Worm (Caenorhabditis elegans) whole organism, L4 larva: Measurements from ENCODE around the gene F07H5.13.
A peak's percentile ranks its signal among the peaks of the same experiment; 100 is the strongest.

Source experiments
- F10B5.3 ChIP-seq: sonication (generic microtip); optimal IDR thresholded peaks from 2 replicates; lab custom pipeline; 2016; ENCODE audit warnings: mild to moderate bottlenecking, missing genetic modification characterization, missing compliant biosample characterization
- F44E2.7 ChIP-seq: fragments of 200-800 bp; sonication (Bioruptor generic); IDR thresholded peaks from 2 replicates; pipeline ENCODE4 v2.1.2; 2022; ENCODE audit warnings: missing genetic modification characterization, missing compliant biosample characterization
- T20F7.1 ChIP-seq: fragments of 200-800 bp; sonication (Bioruptor generic); optimal IDR thresholded peaks from 2 replicates; lab custom pipeline; 2018; ENCODE audit warnings: mild to moderate bottlenecking, missing genetic modification characterization, missing compliant biosample characterization
- T26A8.4 ChIP-seq: fragments of 200-800 bp; sonication (Bioruptor generic); IDR thresholded peaks from 2 replicates; pipeline ENCODE4 v1.3.6; 2022; ENCODE audit warnings: missing genetic modification characterization, missing compliant biosample characterization
- Y48G9A.11 ChIP-seq: fragments of 200-800 bp; sonication (Bioruptor generic); IDR thresholded peaks from 2 replicates; pipeline ENCODE4 v1.3.6; 2022; ENCODE audit warnings: missing genetic modification reagents, missing genetic modification characterization, missing compliant biosample characterization
- ama-1 ChIP-seq: fragments of 150-350 bp; optimal IDR thresholded peaks from 2 replicates; lab custom pipeline; 2014; ENCODE audit warnings: inconsistent platforms, mixed read lengths
- arid-1 ChIP-seq: fragments of 200-800 bp; sonication (Bioruptor generic); conservative IDR thresholded peaks from 2 replicates; pipeline ENCODE4 v1.3.6; 2022; ENCODE audit warnings: missing genetic modification reagents, missing genetic modification characterization, missing compliant biosample characterization
- ceh-20 ChIP-seq: fragments of 200-800 bp; sonication (Bioruptor generic); IDR thresholded peaks from 2 replicates; pipeline ENCODE4 v1.3.6; 2022; ENCODE audit warnings: missing genetic modification reagents, missing genetic modification characterization, missing compliant biosample characterization
- ceh-62 ChIP-seq: sonication (generic microtip); optimal IDR thresholded peaks from 2 replicates; lab custom pipeline; 2017; ENCODE audit warnings: missing biosample characterization, missing genetic modification characterization
- ces-1 ChIP-seq: fragments of 150-350 bp; sonication (generic microtip); optimal IDR thresholded peaks from 4 replicates; lab custom pipeline; 2014; ENCODE audit warnings: missing biosample characterization, missing genetic modification reagents, missing genetic modification characterization
- ctbp-1 ChIP-seq: fragments of 200-800 bp; sonication (Bioruptor generic); IDR thresholded peaks from 2 replicates; pipeline ENCODE4 v1.3.6; 2022; ENCODE audit warnings: missing genetic modification reagents, missing genetic modification characterization, missing compliant biosample characterization
- daf-12 ChIP-seq: fragments of 150-350 bp; optimal IDR thresholded peaks from 2 replicates; lab custom pipeline; 2014; ENCODE audit warnings: missing biosample characterization, missing genetic modification reagents, missing genetic modification characterization
- daf-16 ChIP-seq, 3 experiments: sonication (generic microtip); optimal IDR thresholded peaks; 2 replicates each; lab custom pipeline; 2016 to 2017; ENCODE audit warnings: missing genetic modification characterization in 3 of 3, missing genetic modification reagents in 3 of 3, mild to moderate bottlenecking in 2 of 3, missing compliant biosample characterization in 2 of 3, missing biosample characterization in 1 of 3, moderate library complexity in 1 of 3
- dmd-8 ChIP-seq: fragments of 200-800 bp; sonication (Bioruptor generic); IDR thresholded peaks from 2 replicates; pipeline ENCODE4 v1.3.6; 2022; ENCODE audit warnings: missing genetic modification characterization, missing compliant biosample characterization
- duxl-1 ChIP-seq: sonication (generic microtip); optimal IDR thresholded peaks from 2 replicates; lab custom pipeline; 2016; ENCODE audit warnings: mild to moderate bottlenecking, missing genetic modification characterization, moderate library complexity, missing compliant biosample characterization; ENCODE audit not compliant: poor library complexity
- dve-1 ChIP-seq: sonication (generic microtip); optimal IDR thresholded peaks from 2 replicates; lab custom pipeline; 2017; ENCODE audit warnings: antibody characterized with exemption, mild to moderate bottlenecking, missing genetic modification characterization, missing compliant biosample characterization; ENCODE audit not compliant: insufficient read depth
- fkh-10 ChIP-seq: fragments of 150-350 bp; optimal IDR thresholded peaks from 2 replicates; lab custom pipeline; 2014; ENCODE audit warnings: missing biosample characterization, missing genetic modification reagents, missing genetic modification characterization
- gei-8 ChIP-seq: fragments of 200-800 bp; sonication (Bioruptor generic); optimal IDR thresholded peaks from 2 replicates; lab custom pipeline; 2018; ENCODE audit warnings: mild to moderate bottlenecking, missing genetic modification characterization, missing compliant biosample characterization
- hif-1 ChIP-seq, 2 experiments: sonication (generic microtip); optimal IDR thresholded peaks; 2 replicates each; lab custom pipeline; 2016 to 2017; ENCODE audit warnings: missing compliant biosample characterization in 2 of 2, missing genetic modification characterization in 2 of 2, missing genetic modification reagents in 2 of 2, missing genotype in 2 of 2, mild to moderate bottlenecking in 1 of 2
- hlh-11 ChIP-seq: fragments of 200-800 bp; sonication (Bioruptor generic); optimal IDR thresholded peaks from 2 replicates; lab custom pipeline; 2018; ENCODE audit warnings: mild to moderate bottlenecking, missing genetic modification characterization, missing compliant biosample characterization
- hmg-1.1 ChIP-seq: fragments of 200-800 bp; sonication (Bioruptor generic); IDR thresholded peaks from 2 replicates; pipeline ENCODE4 v1.3.6; 2022; ENCODE audit warnings: missing genetic modification reagents, missing genetic modification characterization, missing compliant biosample characterization
- lin-13 ChIP-seq: fragments of 150-350 bp; optimal IDR thresholded peaks from 2 replicates; lab custom pipeline; 2014; ENCODE audit warnings: missing biosample characterization, missing genetic modification reagents, missing genetic modification characterization
- lin-29 ChIP-seq: fragments of 200-800 bp; sonication (Bioruptor generic); IDR thresholded peaks from 2 replicates; pipeline ENCODE4 v1.3.6; 2022; ENCODE audit warnings: missing genetic modification reagents, missing genetic modification characterization, missing compliant biosample characterization
- lin-38 ChIP-seq: fragments of 200-800 bp; sonication (Bioruptor generic); IDR thresholded peaks from 2 replicates; pipeline ENCODE4 v1.3.6; 2022; ENCODE audit warnings: missing genetic modification reagents, missing genetic modification characterization, missing compliant biosample characterization
- lsy-2 ChIP-seq, 2 experiments: fragments of 150-350 bp in 1 of 2; sonication (generic microtip) in 1 of 2; optimal IDR thresholded peaks; 2 replicates each; lab custom pipeline; 2014 to 2017; ENCODE audit warnings: missing biosample characterization in 2 of 2, missing genetic modification characterization in 2 of 2
- mep-1 ChIP-seq: fragments of 150-350 bp; sonication (generic microtip); optimal IDR thresholded peaks from 3 replicates; lab custom pipeline; 2014; ENCODE audit warnings: missing biosample characterization, missing genetic modification characterization
- mes-2 ChIP-seq: sonication (generic microtip); optimal IDR thresholded peaks from 2 replicates; lab custom pipeline; 2016; ENCODE audit warnings: missing genotype, mild to moderate bottlenecking, missing genetic modification characterization, missing compliant biosample characterization; ENCODE audit not compliant: poor library complexity, severe bottlenecking
- nhr-102 ChIP-seq: sonication (generic microtip); optimal IDR thresholded peaks from 2 replicates; lab custom pipeline; 2016; ENCODE audit warnings: mild to moderate bottlenecking, missing genetic modification characterization, moderate library complexity, missing compliant biosample characterization
- nhr-11 ChIP-seq: fragments of 150-350 bp; optimal IDR thresholded peaks from 2 replicates; lab custom pipeline; 2014; ENCODE audit warnings: missing biosample characterization, missing genetic modification characterization
- nhr-237 ChIP-seq: sonication (generic microtip); optimal IDR thresholded peaks from 2 replicates; lab custom pipeline; 2017; ENCODE audit warnings: missing biosample characterization, missing genetic modification characterization
- nhr-25 ChIP-seq: sonication (generic microtip); optimal IDR thresholded peaks from 2 replicates; lab custom pipeline; 2017; ENCODE audit warnings: missing genetic modification characterization, mild to moderate bottlenecking, missing compliant biosample characterization, antibody characterized with exemption, moderate library complexity, borderline replicate concordance; ENCODE audit not compliant: insufficient read depth
- nhr-28 ChIP-seq: fragments of 150-350 bp; optimal IDR thresholded peaks from 2 replicates; lab custom pipeline; 2014; ENCODE audit warnings: missing biosample characterization, missing genetic modification characterization
- nhr-42 ChIP-seq: fragments of 200-800 bp; sonication (Bioruptor generic); IDR thresholded peaks from 2 replicates; pipeline ENCODE4 v1.3.6; 2022; ENCODE audit warnings: missing genetic modification characterization, missing compliant biosample characterization
- nhr-48 ChIP-seq: sonication (generic microtip); optimal IDR thresholded peaks from 2 replicates; lab custom pipeline; 2016; ENCODE audit warnings: mild to moderate bottlenecking, missing genetic modification characterization, missing compliant biosample characterization
- nhr-6 ChIP-seq: fragments of 150-350 bp; optimal IDR thresholded peaks from 2 replicates; lab custom pipeline; 2014; ENCODE audit warnings: missing biosample characterization, missing genetic modification characterization
- nhr-77 ChIP-seq: fragments of 150-350 bp; optimal IDR thresholded peaks from 2 replicates; lab custom pipeline; 2014; ENCODE audit warnings: missing biosample characterization, missing genetic modification characterization
- php-3 ChIP-seq: fragments of 200-800 bp; sonication (Bioruptor generic); IDR thresholded peaks from 2 replicates; pipeline ENCODE4 v1.3.6; 2022; ENCODE audit warnings: missing genetic modification reagents, missing genetic modification characterization, missing compliant biosample characterization
- rbr-2 ChIP-seq: sonication (generic microtip); optimal IDR thresholded peaks from 2 replicates; lab custom pipeline; 2016; ENCODE audit warnings: missing genotype, missing genetic modification characterization, missing compliant biosample characterization
- saeg-2 ChIP-seq: fragments of 200-800 bp; sonication (Bioruptor generic); IDR thresholded peaks from 2 replicates; pipeline ENCODE4 v1.3.6; 2022; ENCODE audit warnings: missing genetic modification reagents, missing genetic modification characterization, missing compliant biosample characterization
- sdz-12 ChIP-seq: fragments of 200-800 bp; sonication (Bioruptor generic); optimal IDR thresholded peaks from 2 replicates; lab custom pipeline; 2018; ENCODE audit warnings: mild to moderate bottlenecking, missing genetic modification characterization, missing compliant biosample characterization
- skn-1 ChIP-seq: fragments of 150-350 bp; optimal IDR thresholded peaks from 2 replicates; lab custom pipeline; 2014; ENCODE audit warnings: missing biosample characterization, missing genetic modification characterization
- snpc-1.2 ChIP-seq: fragments of 200-800 bp; sonication (Bioruptor generic); IDR thresholded peaks from 2 replicates; pipeline ENCODE4 v1.3.6; 2022; ENCODE audit warnings: missing genetic modification reagents, missing genetic modification characterization, missing compliant biosample characterization
- snpc-4 ChIP-seq: fragments of 150-350 bp; optimal IDR thresholded peaks from 2 replicates; lab custom pipeline; 2014; ENCODE audit warnings: missing biosample characterization, missing genetic modification characterization
- spr-1 ChIP-seq: sonication (generic microtip); optimal IDR thresholded peaks from 2 replicates; lab custom pipeline; 2016; ENCODE audit warnings: mild to moderate bottlenecking, missing genetic modification characterization, missing compliant biosample characterization
- spr-3 ChIP-seq: fragments of 200-800 bp; sonication (Bioruptor generic); optimal IDR thresholded peaks from 2 replicates; lab custom pipeline; 2018; ENCODE audit warnings: mild to moderate bottlenecking, missing genetic modification characterization, missing compliant biosample characterization
- zfp-3 ChIP-seq: fragments of 200-800 bp; sonication (Bioruptor generic); conservative IDR thresholded peaks from 2 replicates; pipeline ENCODE4 v1.3.6; 2022; ENCODE audit warnings: missing genetic modification reagents, missing genetic modification characterization, missing compliant biosample characterization

Gene F07H5.13

ce11 chrII:8789828-8790558, at the start of gene F07H5.13:
TSS of gene F07H5.13 (plus strand) at chrII:8790557.
- peak; percentile 35 for TF ChIP-seq nhr-11
- TF ChIP-seq php-3 (GFP tag; lab: Robert Waterston, UW): 0 out of 2 replicates have a peak, but pooled peaks have one; percentile 12
- peak; percentile 27; the same call in 1 of the 2 replicates for TF ChIP-seq ctbp-1 (GFP tag; lab: Robert Waterston, UW)
- peak; percentile 39 for TF ChIP-seq nhr-48 (tag; lab: Kevin White, UChicago)
- peak; percentile 37 for TF ChIP-seq sdz-12
- peak; percentile 20 to 80 for TF ChIP-seq lsy-2 (tag; optimal IDR thresholded peaks at IDR 0.05; lab: Kevin White, UChicago)
- 0 out of 2 replicates have a peak, but pooled peaks have one; percentile 33 for TF ChIP-seq ceh-20 (GFP tag; lab: Robert Waterston, UW)
- TF ChIP-seq ama-1 (lab: Kevin White, UChicago): peak; percentile 16
- TF ChIP-seq mep-1 (tag; lab: Kevin White, UChicago): peak; percentile 83
- peak; percentile 76 for TF ChIP-seq dve-1 (tag; lab: Kevin White, UChicago)
- no peak for TF ChIP-seq snpc-4
- TF ChIP-seq arid-1 (GFP tag; lab: Robert Waterston, UW): peak; percentile 56
- peak; percentile 30 for TF ChIP-seq duxl-1 (tag; lab: Kevin White, UChicago)
- TF ChIP-seq zfp-3 (GFP tag; lab: Robert Waterston, UW): peak; percentile 83
- no peak for TF ChIP-seq nhr-237
- TF ChIP-seq lin-29 (GFP tag; lab: Robert Waterston, UW): no peak
- TF ChIP-seq rbr-2: peak; percentile 33
- peak; percentile 35 for TF ChIP-seq nhr-6 (tag; lab: Kevin White, UChicago)
- peak in 1 of 2 experiments; percentile 33 for TF ChIP-seq daf-16 (GFP tag; optimal IDR thresholded peaks at IDR 0.05; lab: Kevin White, UChicago)
- peak; percentile 57 for TF ChIP-seq daf-16 (tag; optimal IDR thresholded peaks at IDR 0.05; lab: Kevin White, UChicago)
- no peak for TF ChIP-seq dmd-8 (GFP tag; lab: Robert Waterston, UW)
- no peak for TF ChIP-seq ceh-62
- no peak for TF ChIP-seq daf-12 (tag; lab: Kevin White, UChicago)
- peak; percentile 71 for TF ChIP-seq nhr-102
- peak; percentile 24 for TF ChIP-seq spr-1
- TF ChIP-seq F10B5.3: peak; percentile 0
- TF ChIP-seq hmg-1.1 (GFP tag; lab: Robert Waterston, UW): 0 out of 2 replicates have a peak, but pooled peaks have one; percentile 42
- peak; percentile 56 for TF ChIP-seq nhr-77
- peak; percentile 89 for TF ChIP-seq T26A8.4 (GFP tag; lab: Robert Waterston, UW)
- no peak for TF ChIP-seq nhr-28
- TF ChIP-seq hif-1 (tag; optimal IDR thresholded peaks at IDR 0.05; lab: Kevin White, UChicago): peak in 1 of 2 experiments; percentile 35
- TF ChIP-seq lin-13 (GFP tag; lab: Kevin White, UChicago): peak; percentile 48
- TF ChIP-seq mes-2 (tag; lab: Kevin White, UChicago): peak; percentile 37
- 0 out of 2 replicates have a peak, but pooled peaks have one; percentile 42 for TF ChIP-seq saeg-2
- TF ChIP-seq T20F7.1 (GFP tag; lab: Kevin White, UChicago): peak; percentile 59
- TF ChIP-seq lin-38: peak; percentile 44
- TF ChIP-seq Y48G9A.11 (GFP tag; lab: Robert Waterston, UW): no peak
- no peak for TF ChIP-seq fkh-10 (GFP tag; lab: Kevin White, UChicago)
- peak; percentile 28 for TF ChIP-seq gei-8 (GFP tag; lab: Kevin White, UChicago)
- TF ChIP-seq hlh-11 (tag; lab: Kevin White, UChicago): peak; percentile 21
- no peak for TF ChIP-seq skn-1 (tag; lab: Kevin White, UChicago)
- peak; percentile 40; the same call in 1 of the 2 replicates for TF ChIP-seq nhr-42 (GFP tag; lab: Robert Waterston, UW)
- peak; percentile 43 for TF ChIP-seq nhr-25 (tag; lab: Kevin White, UChicago)
- no peak for TF ChIP-seq ces-1 (GFP tag; lab: Kevin White, UChicago)
- 0 out of 2 replicates have a peak, but pooled peaks have one; percentile 9 for TF ChIP-seq snpc-1.2 (GFP tag; lab: Robert Waterston, UW)
- TF ChIP-seq spr-3 (GFP tag; lab: Kevin White, UChicago): peak; percentile 6
- 0 out of 2 replicates have a peak, but pooled peaks have one; percentile 9 for TF ChIP-seq F44E2.7 (GFP tag; lab: Robert Waterston, UW)
